Fruit fly (Drosophila melanogaster): ENCODE data around the gene side-III.

Gene side-III

dm6 chr3R:5833948-5834504 is 125.3 kb downstream of the side-III start:
- TF ChIP-seq CTCF (optimal IDR thresholded peaks at IDR 0.05) = no peak
- no peak for TF ChIP-seq CG8478 (optimal IDR thresholded peaks at IDR 0.05)

DNA sequence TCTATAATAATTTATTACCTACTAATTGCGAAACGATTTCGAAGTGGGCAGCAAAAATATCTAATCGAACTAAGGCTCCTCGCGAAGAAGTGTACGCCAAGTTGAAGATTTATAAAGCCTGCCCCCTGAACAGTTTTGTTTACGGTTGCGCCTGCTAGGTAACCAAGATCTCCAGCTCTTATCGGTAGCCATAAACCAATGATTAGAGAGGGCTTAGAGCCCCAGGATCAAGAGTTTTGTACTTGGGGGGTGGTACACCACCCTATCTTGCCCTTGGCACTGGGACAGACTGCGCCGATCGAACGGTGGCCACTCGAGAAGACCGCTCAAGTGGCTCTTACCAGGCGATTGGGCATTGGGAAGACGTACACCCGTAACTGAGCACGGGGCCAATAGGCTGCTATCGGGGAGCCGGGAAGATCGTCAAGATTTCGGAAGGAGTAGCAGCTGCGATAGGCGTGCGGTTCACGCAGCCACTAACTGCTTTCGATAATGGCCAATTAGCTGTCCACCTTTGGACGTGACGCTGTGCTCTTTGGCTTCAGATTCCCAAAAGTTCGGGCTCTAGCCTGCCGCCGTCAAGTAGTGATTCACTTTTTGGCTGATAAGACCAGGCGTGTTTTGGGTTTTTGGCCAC is 126.9 kb downstream of the side-III start:
- TF ChIP-seq CG8478 (optimal IDR thresholded peaks at IDR 0.05) (no peak), CTCF (optimal IDR thresholded peaks at IDR 0.05) (no peak)

DNA sequence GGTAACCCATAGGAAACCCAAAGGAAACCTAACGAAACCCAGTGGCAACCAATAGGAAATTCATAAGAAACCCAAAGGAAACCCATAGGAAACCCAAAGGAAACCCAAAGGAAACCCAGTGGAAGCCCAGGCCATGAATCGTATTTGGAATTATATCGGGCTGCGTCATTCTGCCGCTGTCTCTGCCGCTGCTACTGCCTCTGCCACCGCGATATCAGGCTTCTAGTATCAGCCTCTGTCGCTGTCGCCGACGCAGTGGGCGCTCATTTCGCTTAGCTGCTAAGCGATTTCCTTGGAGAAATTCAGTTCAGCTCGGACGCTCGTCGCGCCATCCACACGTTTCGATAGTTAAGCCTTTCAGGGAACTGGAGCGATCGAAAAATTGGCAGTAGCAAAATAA is 128.0 kb downstream of the side-III start, which contains the start of gene CG1208:
TSS of gene CG1208 (plus strand) at position 301 of the 400 bp plus-strand sequence.
- TF ChIP-seq CTCF (optimal IDR thresholded peaks at IDR 0.05) = no peak
- TF ChIP-seq CG8478 (optimal IDR thresholded peaks at IDR 0.05) = no peak

DNA sequence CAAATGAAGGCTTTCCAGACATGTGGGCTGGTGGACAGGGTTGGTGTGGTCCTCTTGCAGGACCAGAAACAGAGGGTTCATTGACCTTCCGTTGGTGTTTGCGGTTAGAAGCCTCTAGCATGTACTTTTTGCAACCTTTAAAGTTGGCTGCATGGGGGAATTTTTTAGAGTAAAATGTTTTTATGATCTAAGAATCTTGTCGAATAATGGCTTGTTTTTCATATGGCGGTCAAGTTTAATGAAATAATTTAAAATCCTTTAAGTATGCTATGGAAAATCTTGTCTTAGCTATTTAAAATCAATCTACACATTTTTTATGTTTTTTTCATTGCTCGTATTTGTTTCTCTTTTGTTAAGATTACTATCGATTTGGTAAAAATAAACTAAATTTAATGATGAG is 129.6 kb downstream of the side-III start, which contains the start of gene glob3:
TSS of gene glob3 (plus strand) at position 301 of the 400 bp plus-strand sequence.
- TF ChIP-seq CTCF (optimal IDR thresholded peaks at IDR 0.05) (no peak), CG8478 (optimal IDR thresholded peaks at IDR 0.05) (no peak)

DNA sequence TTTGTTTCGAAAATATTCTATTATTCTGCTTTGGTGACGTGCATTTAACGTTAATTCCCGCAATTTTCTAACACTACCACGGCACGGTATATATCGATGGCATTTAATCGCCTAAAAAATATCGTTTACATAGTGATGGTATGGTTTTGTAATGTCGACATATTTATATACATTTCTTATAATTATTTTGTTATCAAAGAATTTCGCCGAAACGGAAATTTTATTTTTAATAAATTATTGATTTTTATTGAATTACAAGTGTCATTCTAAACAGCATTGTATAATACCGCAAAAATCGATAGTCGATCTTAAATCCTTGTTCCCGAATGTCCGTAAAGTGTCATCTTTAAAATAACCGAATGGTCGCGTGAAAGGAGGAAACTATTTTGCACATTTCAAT is 134.9 kb downstream of the side-III start, which contains the start of the genes Sec20 and dgrn:
TSS of gene Sec20 (minus strand) at position 77 of the 400 bp plus-strand sequence.
TSS of gene dgrn (plus strand) at position 160 of the 400 bp plus-strand sequence.
- TF ChIP-seq CTCF (optimal IDR thresholded peaks at IDR 0.05) = no peak
- no peak for TF ChIP-seq CG8478 (optimal IDR thresholded peaks at IDR 0.05)

- TF ChIP-seq CTCF (optimal IDR thresholded peaks at IDR 0.05) (no peak), CG8478 (optimal IDR thresholded peaks at IDR 0.05) (no peak)
Measured at dm6 chr3R:5821750-5822149, 137.6 kb downstream of the side-III start, which contains the start of gene CG46303. Gene CG46303, plus strand, starts transcription at chr3R:5821972.

DNA sequence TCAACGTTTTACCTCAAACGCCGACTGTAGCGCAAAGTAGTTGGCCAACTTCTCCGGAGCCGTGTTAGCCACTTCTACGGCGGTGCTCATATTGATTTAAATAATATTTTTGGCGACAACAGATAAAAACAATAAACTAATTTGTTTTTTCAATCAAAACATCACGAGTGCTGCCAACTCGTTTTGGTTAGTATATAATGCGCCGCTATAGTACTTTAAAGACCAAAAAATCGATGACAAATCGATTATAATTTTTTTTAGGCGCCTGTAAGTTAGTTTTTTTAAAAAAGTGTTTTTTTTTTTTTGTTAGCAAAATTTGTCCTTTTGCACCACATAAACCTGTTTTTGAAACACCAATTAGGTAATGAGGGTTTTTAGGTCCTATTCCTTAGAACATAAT is 138.1 kb downstream of the side-III start, which contains the start of gene Hpr1:
TSS of gene Hpr1 (minus strand) at position 198 of the 400 bp plus-strand sequence.
- TF ChIP-seq CG8478 (optimal IDR thresholded peaks at IDR 0.05) (no peak), CTCF (optimal IDR thresholded peaks at IDR 0.05) (no peak)

DNA sequence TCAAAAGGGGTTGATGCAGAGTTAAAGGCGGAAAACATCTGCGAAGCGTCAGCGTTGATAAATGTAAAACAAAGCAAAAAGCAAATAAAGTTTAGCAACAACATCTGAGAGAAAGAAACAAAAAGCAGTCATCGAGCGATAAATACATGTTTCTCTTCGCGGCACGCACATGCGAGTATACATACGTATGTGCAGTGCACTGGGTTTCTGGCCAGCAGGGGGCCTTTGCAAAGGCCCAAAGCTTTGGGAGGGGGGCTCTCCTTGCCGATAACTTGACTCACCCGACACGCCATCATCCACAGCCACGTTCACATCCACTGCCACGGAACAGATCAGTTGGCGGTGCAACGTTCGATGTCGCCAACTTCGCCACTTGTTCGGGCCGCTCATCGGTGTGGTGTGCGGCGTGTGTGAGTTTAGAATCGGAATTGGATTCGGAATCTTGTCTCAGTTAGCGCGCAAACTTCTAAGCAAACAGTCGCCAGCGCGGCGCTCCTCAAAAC is 146.1 kb downstream of the side-III start, which contains the start of gene CG42675:
TSS of gene CG42675 (plus strand) at position 453 of the 503 bp plus-strand sequence.
- TF ChIP-seq CG8478 (optimal IDR thresholded peaks at IDR 0.05) = no peak
- no peak for TF ChIP-seq CTCF (optimal IDR thresholded peaks at IDR 0.05)

All from S2 (cell line).